Worm (Caenorhabditis elegans): Measurements from ENCODE around the gene F28B12.6.

The F28B12.6 gene

ce11 chrII:5957803-5958367 is 17.2 kb downstream of the F28B12.6 start:
- TF ChIP-seq alr-1 (tag; optimal IDR thresholded peaks at IDR 0.05) (no peak), C34F6.9 (tag; optimal IDR thresholded peaks at IDR 0.05) (peak; percentile 13)

ce11 chrII:5959575-5960119 is 19.0 kb downstream of the F28B12.6 start:
- TF ChIP-seq nhr-21 (tag; optimal IDR thresholded peaks at IDR 0.05) = peak; percentile 52
- TF ChIP-seq nhr-12 (tag; optimal IDR thresholded peaks at IDR 0.05) = no peak
- TF ChIP-seq lsy-2 (tag; optimal IDR thresholded peaks at IDR 0.05) = peak in 1 of 2 experiments; percentile 1

- TF ChIP-seq ztf-4 (tag; optimal IDR thresholded peaks at IDR 0.05) = no peak
- no peak for TF ChIP-seq unc-55 (GFP tag; optimal IDR thresholded peaks at IDR 0.05)
- no peak for TF ChIP-seq lin-13 (GFP tag; optimal IDR thresholded peaks at IDR 0.05)
- TF ChIP-seq sem-4 (tag; optimal IDR thresholded peaks at IDR 0.05) = no peak
- TF ChIP-seq nhr-23 (tag; optimal IDR thresholded peaks at IDR 0.05) = no peak
- no peak for TF ChIP-seq mdl-1 (tag; optimal IDR thresholded peaks at IDR 0.05)
- TF ChIP-seq C34F6.9 (tag; optimal IDR thresholded peaks at IDR 0.05) = no peak
- no peak for TF ChIP-seq fos-1 (tag; optimal IDR thresholded peaks at IDR 0.05)
- TF ChIP-seq blmp-1 (tag; optimal IDR thresholded peaks at IDR 0.05; ENCODE audit: insufficient read depth) = no peak
- TF ChIP-seq gmeb-1 (tag; optimal IDR thresholded peaks at IDR 0.05) = no peak
- no peak for TF ChIP-seq ceh-16 (tag; optimal IDR thresholded peaks at IDR 0.05)
- no peak for TF ChIP-seq lin-11 (tag; optimal IDR thresholded peaks at IDR 0.05)
- TF ChIP-seq dmd-4 (tag; optimal IDR thresholded peaks at IDR 0.05) = no peak
- no peak for TF ChIP-seq nhr-21 (tag; optimal IDR thresholded peaks at IDR 0.05)
- TF ChIP-seq nhr-237 (tag; optimal IDR thresholded peaks at IDR 0.05) = no peak
- TF ChIP-seq snpc-4 (tag; optimal IDR thresholded peaks at IDR 0.05) = no peak
Measured at ce11 chrII:5961317-5961716, 20.7 kb downstream of the F28B12.6 start, which contains the start of gene B0034.7. Gene B0034.7 (plus strand): TSS chrII:5961617.

- TF ChIP-seq elt-3 (tag; optimal IDR thresholded peaks at IDR 0.05) (no peak), zag-1 (tag; optimal IDR thresholded peaks at IDR 0.05) (peak; percentile 23), sma-9 (GFP tag; optimal IDR thresholded peaks at IDR 0.05) (peak; percentile 34), sma-9 (tag; optimal IDR thresholded peaks at IDR 0.05) (no peak), lsy-2 (tag; optimal IDR thresholded peaks at IDR 0.05) (peak in 1 of 2 experiments; percentile 6)
Measured at ce11 chrII:5962343-5962742, 21.7 kb downstream of the F28B12.6 start.

- peak; percentile 54 for TF ChIP-seq dmd-4 (tag; optimal IDR thresholded peaks at IDR 0.05)
- peak; percentile 16 for TF ChIP-seq nhr-21 (tag; optimal IDR thresholded peaks at IDR 0.05)
- no peak for TF ChIP-seq aly-2 (tag; optimal IDR thresholded peaks at IDR 0.05)
- no peak for TF ChIP-seq ceh-82 (tag; optimal IDR thresholded peaks at IDR 0.05)
Measured at ce11 chrII:5964962-5965361, 24.3 kb downstream of the F28B12.6 start.

- peak; percentile 31 for TF ChIP-seq zag-1 (tag; optimal IDR thresholded peaks at IDR 0.05)
- no peak for TF ChIP-seq nhr-10 (tag; optimal IDR thresholded peaks at IDR 0.05)
- TF ChIP-seq Y55F3AM.14 (GFP tag; optimal IDR thresholded peaks at IDR 0.05) = no peak
- TF ChIP-seq gmeb-1 (tag; optimal IDR thresholded peaks at IDR 0.05) = no peak
- peak; percentile 23 for TF ChIP-seq snpc-4 (tag; optimal IDR thresholded peaks at IDR 0.05)
- no peak for TF ChIP-seq dmd-4 (tag; optimal IDR thresholded peaks at IDR 0.05)
- TF ChIP-seq lsy-2 (tag; optimal IDR thresholded peaks at IDR 0.05) = peak in 1 of 2 experiments; percentile 21
- peak; percentile 32 for TF ChIP-seq nhr-129 (tag; optimal IDR thresholded peaks at IDR 0.05)
- peak; percentile 2 for TF ChIP-seq sma-9 (GFP tag; optimal IDR thresholded peaks at IDR 0.05)
- TF ChIP-seq sma-9 (tag; optimal IDR thresholded peaks at IDR 0.05) = no peak
- TF ChIP-seq lin-11 (tag; optimal IDR thresholded peaks at IDR 0.05) = peak; percentile 55
- no peak for TF ChIP-seq lin-39 (tag; optimal IDR thresholded peaks at IDR 0.05)
- TF ChIP-seq C34F6.9 (tag; optimal IDR thresholded peaks at IDR 0.05) = peak; percentile 39
- TF ChIP-seq unc-55 (GFP tag; optimal IDR thresholded peaks at IDR 0.05) = peak; percentile 26
- TF ChIP-seq F13H6.1 (tag; optimal IDR thresholded peaks at IDR 0.05) = peak; percentile 16
- no peak for TF ChIP-seq ztf-4 (tag; optimal IDR thresholded peaks at IDR 0.05)
- no peak for TF ChIP-seq unc-39 (tag; optimal IDR thresholded peaks at IDR 0.05)
- TF ChIP-seq sem-4 (tag; optimal IDR thresholded peaks at IDR 0.05) = no peak
- no peak for TF ChIP-seq alr-1 (tag; optimal IDR thresholded peaks at IDR 0.05)
Measured at ce11 chrII:5966637-5967036, 26.0 kb downstream of the F28B12.6 start.

Data from whole organism, L2 larva.